Fruit fly (Drosophila melanogaster) whole organism, embryonic: ENCODE results near the gene clumsy.

Experiments used
- B-H2 ChIP-seq: fragments of 200-800 bp; sonication (Bioruptor generic); optimal IDR thresholded peaks from 2 replicates; lab custom pipeline; 2018; ENCODE audit warnings: missing biosample characterization, mild to moderate bottlenecking, missing genetic modification characterization
- CG10274 ChIP-seq: fragments of 200-800 bp; sonication (Bioruptor generic); optimal IDR thresholded peaks from 3 replicates; lab custom pipeline; 2017; ENCODE audit warnings: missing biosample characterization, mild to moderate bottlenecking, missing genetic modification characterization
- CG11456 ChIP-seq: fragments of 200-800 bp; sonication (Bioruptor generic); IDR thresholded peaks from 3 replicates; pipeline ENCODE4 v1.3.6; 2022; ENCODE audit warnings: missing biosample characterization, missing genetic modification characterization
- CG12769 ChIP-seq: fragments of 200-800 bp; sonication (Bioruptor generic); optimal IDR thresholded peaks from 2 replicates; lab custom pipeline; 2019; ENCODE audit warnings: missing biosample characterization, mild to moderate bottlenecking, missing genetic modification characterization, moderate library complexity
- CG13123 ChIP-seq: fragments of 200-800 bp; sonication (Bioruptor generic); optimal IDR thresholded peaks from 2 replicates; lab custom pipeline; 2016; ENCODE audit warnings: missing biosample characterization, missing genetic modification characterization
- CG13775 ChIP-seq: fragments of 200-800 bp; sonication (Bioruptor generic); optimal IDR thresholded peaks from 3 replicates; lab custom pipeline; 2017; ENCODE audit warnings: missing biosample characterization, mild to moderate bottlenecking, missing genetic modification characterization
- CG13894 ChIP-seq: fragments of 200-800 bp; sonication (Bioruptor generic); optimal IDR thresholded peaks from 3 replicates; lab custom pipeline; 2018; ENCODE audit warnings: missing biosample characterization, mild to moderate bottlenecking, missing genetic modification characterization, moderate library complexity
- CG14710 ChIP-seq: fragments of 200-800 bp; sonication (Bioruptor generic); optimal IDR thresholded peaks from 3 replicates; lab custom pipeline; 2019; ENCODE audit warnings: missing biosample characterization, mild to moderate bottlenecking, missing genetic modification characterization, moderate library complexity
- CG17612 ChIP-seq: fragments of 200-800 bp; sonication (Bioruptor generic); IDR thresholded peaks from 2 replicates; pipeline ENCODE4 v1.3.6; 2022; ENCODE audit warnings: missing biosample characterization, missing genetic modification characterization
- CG18011 ChIP-seq: fragments of 200-800 bp; sonication (Bioruptor generic); optimal IDR thresholded peaks from 2 replicates; lab custom pipeline; 2017; ENCODE audit warnings: missing biosample characterization, missing genetic modification characterization, mild to moderate bottlenecking, moderate library complexity, missing genotype
- CG18262 ChIP-seq: fragments of 200-800 bp; optimal IDR thresholded peaks from 3 replicates; lab custom pipeline; 2019; ENCODE audit warnings: missing biosample characterization, mild to moderate bottlenecking, missing genetic modification characterization, moderate library complexity
- CG1832 ChIP-seq: fragments of 200-800 bp; sonication (Bioruptor generic); optimal IDR thresholded peaks from 2 replicates; lab custom pipeline; 2017; ENCODE audit warnings: missing biosample characterization, mild to moderate bottlenecking, missing genetic modification characterization, inconsistent platforms
- CG18599 ChIP-seq: fragments of 200-800 bp; sonication (Bioruptor generic); optimal IDR thresholded peaks from 3 replicates; lab custom pipeline; 2017; ENCODE audit warnings: missing biosample characterization, missing genetic modification characterization, mild to moderate bottlenecking, moderate library complexity, missing genetic modification reagents
- CG18764 ChIP-seq: fragments of 200-800 bp; sonication (Bioruptor generic); optimal IDR thresholded peaks from 3 replicates; lab custom pipeline; 2016; ENCODE audit warnings: missing biosample characterization, missing genetic modification characterization
- CG2120 ChIP-seq: fragments of 200-800 bp; sonication (Bioruptor generic); optimal IDR thresholded peaks from 3 replicates; lab custom pipeline; 2016; ENCODE audit warnings: missing biosample characterization, missing genetic modification characterization
- CG2875 ChIP-seq: fragments of 200-800 bp; sonication (Bioruptor generic); optimal IDR thresholded peaks from 2 replicates; lab custom pipeline; 2017; ENCODE audit warnings: missing biosample characterization, mild to moderate bottlenecking, missing genetic modification characterization, missing genetic modification reagents
- CG4282 ChIP-seq: fragments of 200-800 bp; sonication (Bioruptor generic); optimal IDR thresholded peaks from 2 replicates; lab custom pipeline; 2016; ENCODE audit warnings: missing biosample characterization, missing genetic modification characterization
- CG4707 ChIP-seq: fragments of 200-800 bp; sonication (Bioruptor generic); optimal IDR thresholded peaks from 2 replicates; lab custom pipeline; 2018; ENCODE audit warnings: missing biosample characterization, mild to moderate bottlenecking, missing genetic modification characterization, moderate library complexity
- CG6765 ChIP-seq: fragments of 200-800 bp; sonication (Bioruptor generic); optimal IDR thresholded peaks from 3 replicates; lab custom pipeline; 2017; ENCODE audit warnings: missing biosample characterization, mild to moderate bottlenecking, missing genetic modification characterization
- CG7963 ChIP-seq: fragments of 200-800 bp; sonication (Bioruptor generic); IDR thresholded peaks from 3 replicates; pipeline ENCODE4 v1.3.6; 2022; ENCODE audit warnings: missing biosample characterization, missing genetic modification characterization; ENCODE audit not compliant: partially characterized antibody
- CG8089 ChIP-seq: fragments of 200-800 bp; sonication (Bioruptor generic); optimal IDR thresholded peaks from 3 replicates; lab custom pipeline; 2016; ENCODE audit warnings: missing biosample characterization, missing genetic modification characterization
- CG8478 ChIP-seq: fragments of >200 bp; optimal IDR thresholded peaks from 2 replicates; lab custom pipeline; 2018
- CkIIα-i1 ChIP-seq: fragments of 200-800 bp; sonication (Bioruptor generic); IDR thresholded peaks from 2 replicates; pipeline ENCODE4 v1.3.6; 2022; ENCODE audit warnings: missing biosample characterization, missing genetic modification characterization
- CoRest ChIP-seq: fragments of 200-800 bp; sonication (Bioruptor generic); optimal IDR thresholded peaks from 3 replicates; lab custom pipeline; 2018; ENCODE audit warnings: missing biosample characterization, mild to moderate bottlenecking, missing genetic modification characterization, moderate library complexity
- Dfd ChIP-seq, 2 experiments: fragments of >200 bp; optimal IDR thresholded peaks; 2 replicates each; lab custom pipeline; 2017; ENCODE audit warnings: missing biosample characterization in 2 of 2, missing genetic modification characterization in 2 of 2
- H15 ChIP-seq: fragments of 200-800 bp; sonication (Bioruptor generic); IDR thresholded peaks from 3 replicates; pipeline ENCODE4 v1.3.6; 2022; ENCODE audit warnings: missing biosample characterization, missing genetic modification characterization
- HLH4C ChIP-seq: fragments of 200-800 bp; sonication (Bioruptor generic); IDR thresholded peaks from 3 replicates; pipeline ENCODE4 v1.3.6; 2022; ENCODE audit warnings: missing biosample characterization, missing genetic modification characterization; ENCODE audit not compliant: partially characterized antibody
- Opbp ChIP-seq: fragments of 200-800 bp; sonication (Bioruptor generic); IDR thresholded peaks from 3 replicates; pipeline ENCODE4 v1.3.6; 2022; ENCODE audit warnings: missing biosample characterization, missing genetic modification characterization; ENCODE audit not compliant: partially characterized antibody
- Rx ChIP-seq: fragments of 200-800 bp; sonication (Bioruptor generic); IDR thresholded peaks from 2 replicates; pipeline ENCODE4 v1.3.6; 2022; ENCODE audit warnings: missing biosample characterization, missing genetic modification characterization
- Side ChIP-seq: fragments of 200-800 bp; sonication (Bioruptor generic); optimal IDR thresholded peaks from 2 replicates; lab custom pipeline; 2016; ENCODE audit warnings: missing biosample characterization, missing genetic modification characterization
- Sry-β ChIP-seq: fragments of 200-800 bp; sonication (Bioruptor generic); optimal IDR thresholded peaks from 2 replicates; lab custom pipeline; 2018; ENCODE audit warnings: missing biosample characterization, mild to moderate bottlenecking, missing genetic modification characterization, moderate library complexity
- ab ChIP-seq: fragments of 200-800 bp; sonication (Bioruptor generic); optimal IDR thresholded peaks from 2 replicates; lab custom pipeline; 2016; ENCODE audit warnings: missing biosample characterization, missing genetic modification characterization
- al ChIP-seq: fragments of 200-800 bp; sonication (Bioruptor generic); IDR thresholded peaks from 2 replicates; pipeline ENCODE4 v1.3.6; 2022; ENCODE audit warnings: missing biosample characterization, missing genetic modification characterization
- ase ChIP-seq: fragments of 200-800 bp; sonication (Bioruptor generic); IDR thresholded peaks from 3 replicates; pipeline ENCODE4 v1.3.6; 2022; ENCODE audit warnings: missing biosample characterization, missing genetic modification characterization
- ato ChIP-seq: fragments of 200-800 bp; sonication (Bioruptor generic); IDR thresholded peaks from 2 replicates; pipeline ENCODE4 v1.3.6; 2022; ENCODE audit warnings: missing biosample characterization, missing genetic modification characterization; ENCODE audit not compliant: partially characterized antibody
- crp ChIP-seq, 2 experiments: fragments of 200-800 bp; sonication (Bioruptor generic); optimal IDR thresholded peaks; 2 replicates in 1 of 2; 3 replicates in 1 of 2; lab custom pipeline; 2017; ENCODE audit warnings: missing biosample characterization in 2 of 2, missing genetic modification characterization in 2 of 2, mild to moderate bottlenecking in 1 of 2, moderate library complexity in 1 of 2
- eyg ChIP-seq: fragments of 200-800 bp; sonication (Bioruptor generic); optimal IDR thresholded peaks from 3 replicates; lab custom pipeline; 2016; ENCODE audit warnings: missing biosample characterization, missing genetic modification characterization
- ind ChIP-seq: fragments of 200-800 bp; sonication (Bioruptor generic); optimal IDR thresholded peaks from 3 replicates; lab custom pipeline; 2016; ENCODE audit warnings: missing biosample characterization, missing genetic modification characterization
- inv ChIP-seq: fragments of 200-800 bp; sonication (Bioruptor generic); IDR thresholded peaks from 2 replicates; pipeline ENCODE4 v1.3.6; 2022; ENCODE audit warnings: missing biosample characterization, missing genetic modification characterization; ENCODE audit not compliant: partially characterized antibody
- luna ChIP-seq: fragments of 200-800 bp; sonication (Bioruptor generic); optimal IDR thresholded peaks from 2 replicates; lab custom pipeline; 2016; ENCODE audit warnings: missing biosample characterization, missing genetic modification characterization
- pan ChIP-seq, 4 experiments: fragments of >200 bp in 3 of 4; fragments of 200-800 bp in 1 of 4; sonication (Bioruptor generic) in 1 of 4; optimal IDR thresholded peaks in 3 of 4; IDR thresholded peaks in 1 of 4; 2 replicates each; pipeline versions ENCODE4 v1.3.6 to Lab custom; 2017 to 2022; ENCODE audit warnings: missing biosample characterization in 2 of 4, missing genetic modification characterization in 2 of 4, mixed read lengths in 1 of 4
- phol ChIP-seq: fragments of 200-800 bp; sonication (Bioruptor generic); optimal IDR thresholded peaks from 3 replicates; lab custom pipeline; 2018; ENCODE audit warnings: missing biosample characterization, mild to moderate bottlenecking, missing genetic modification characterization, moderate library complexity
- prd ChIP-seq, 3 experiments: fragments of >200 bp in 2 of 3; fragments of 200-800 bp in 1 of 3; sonication (Bioruptor generic) in 1 of 3; optimal IDR thresholded peaks in 2 of 3; IDR thresholded peaks in 1 of 3; 2 replicates in 2 of 3; 3 replicates in 1 of 3; pipeline versions ENCODE4 v1.3.6 to Lab custom; 2017 to 2022; ENCODE audit warnings: missing biosample characterization in 1 of 3, missing genetic modification characterization in 1 of 3
- pum ChIP-seq: fragments of 200-800 bp; sonication (Bioruptor generic); optimal IDR thresholded peaks from 2 replicates; lab custom pipeline; 2016; ENCODE audit warnings: missing biosample characterization, missing genetic modification characterization
- sima ChIP-seq: fragments of 200-800 bp; sonication (Bioruptor generic); optimal IDR thresholded peaks from 2 replicates; lab custom pipeline; 2016; ENCODE audit warnings: missing biosample characterization, missing genetic modification characterization
- tna ChIP-seq: fragments of 200-800 bp; sonication (Bioruptor generic); IDR thresholded peaks from 2 replicates; pipeline ENCODE4 v1.3.6; 2022; ENCODE audit warnings: missing biosample characterization, missing genetic modification characterization; ENCODE audit not compliant: partially characterized antibody

The clumsy gene

DNA sequence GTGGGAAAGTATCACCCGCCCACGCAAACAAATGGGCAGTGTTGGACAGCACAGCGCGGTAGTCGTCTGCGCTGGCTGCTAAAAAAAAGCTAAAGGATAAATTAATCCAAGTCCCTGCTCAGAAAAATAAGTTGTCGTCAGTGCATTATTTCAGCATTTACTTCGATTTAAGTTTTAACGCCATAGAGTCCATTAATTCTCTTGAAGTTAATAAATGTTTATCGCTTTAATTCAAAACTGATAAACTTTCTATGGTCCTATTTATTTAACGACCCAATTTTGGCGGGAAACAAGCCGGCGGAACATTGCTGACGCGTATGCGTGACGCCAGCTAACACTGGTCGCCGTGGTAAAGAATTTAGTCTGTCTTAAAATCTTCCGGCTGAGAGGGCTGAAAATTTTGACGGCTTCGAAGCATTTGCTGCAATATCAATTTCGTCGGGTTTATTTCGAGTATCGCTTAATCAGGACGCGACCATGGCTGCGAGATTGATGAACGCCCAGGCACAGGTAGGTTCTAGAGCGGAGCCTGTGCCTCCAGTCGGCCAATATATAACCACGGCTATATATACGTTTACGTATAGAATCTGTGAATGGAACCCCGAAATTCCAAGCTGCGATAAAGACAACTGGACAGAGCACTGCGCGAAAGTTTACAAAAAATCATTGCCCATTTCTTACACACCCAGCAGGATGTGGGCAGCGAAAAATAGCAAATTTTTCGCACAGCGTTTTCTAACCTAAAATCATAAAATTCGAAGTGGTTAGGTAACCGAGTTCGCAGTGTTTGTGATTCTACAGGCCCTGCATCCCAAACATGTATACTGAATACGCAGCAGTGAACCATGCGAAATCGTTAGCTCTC is 37.8 kb upstream of the clumsy start, which contains the start of the genes mAcon1, CG43345 and CG43346 (continued):
- TF ChIP-seq CG2875: no peak
- TF ChIP-seq ind: peak; percentile 83
- 0 out of 2 replicates have a peak, but pooled peaks have one; percentile 33 for TF ChIP-seq Rx
- TF ChIP-seq CG7963 (GFP tag; lab: Robert Waterston, UW): no peak
- TF ChIP-seq CG18011 (GFP tag; lab: Kevin White, UChicago): peak; percentile 51
- peak; percentile 83 for TF ChIP-seq B-H2
- TF ChIP-seq Dfd (GFP tag; optimal IDR thresholded peaks at IDR 0.05; lab: Kevin White, UChicago): no peak
- TF ChIP-seq H15 (GFP tag; lab: Robert Waterston, UW): no peak
- TF ChIP-seq CG10274 (GFP tag; lab: Kevin White, UChicago): peak; percentile 53
- peak; percentile 50 for TF ChIP-seq CG13123 (GFP tag; lab: Kevin White, UChicago)
- peak; percentile 83 for TF ChIP-seq phol (tag; lab: Kevin White, UChicago)
- TF ChIP-seq CG4282 (GFP tag; lab: Kevin White, UChicago): peak; percentile 59
- no peak for TF ChIP-seq HLH4C (GFP tag; lab: Robert Waterston, UW)
- no peak for TF ChIP-seq CG13894 (tag; lab: Kevin White, UChicago)
- peak; percentile 73 for TF ChIP-seq CG8089 (GFP tag; lab: Kevin White, UChicago)
- TF ChIP-seq luna (GFP tag; lab: Kevin White, UChicago): peak; percentile 76
- TF ChIP-seq CG8478 (lab: Kevin White, UChicago): no peak
- peak; percentile 87 for TF ChIP-seq CG13775 (GFP tag; lab: Kevin White, UChicago)
- peak; percentile 73 for TF ChIP-seq al (GFP tag; lab: Robert Waterston, UW)
- peak; percentile 73 for TF ChIP-seq CG18262 (tag; lab: Kevin White, UChicago)
- no peak for TF ChIP-seq tna (GFP tag; lab: Robert Waterston, UW)
- peak; percentile 75 for TF ChIP-seq eyg (GFP tag; lab: Kevin White, UChicago)
- peak; percentile 99 for TF ChIP-seq Sry-β (GFP tag; lab: Kevin White, UChicago)
- TF ChIP-seq CG4707 (GFP tag; lab: Kevin White, UChicago): no peak
- peak; percentile 31; the same call in 1 of the 2 replicates for TF ChIP-seq inv (GFP tag; lab: Robert Waterston, UW)
- TF ChIP-seq pan (optimal IDR thresholded peaks at IDR 0.05; lab: Kevin White, UChicago): no peak
- TF ChIP-seq pan (GFP tag; optimal IDR thresholded peaks at IDR 0.05 in 1 of 2, IDR thresholded peaks at IDR 0.05 in 1 of 2): no peak
- peak; percentile 61 for TF ChIP-seq ab
- no peak for TF ChIP-seq ato (GFP tag; lab: Robert Waterston, UW)
- peak; percentile 72 for TF ChIP-seq sima (GFP tag; lab: Kevin White, UChicago)
- peak; percentile 93 for TF ChIP-seq CG2120 (GFP tag; lab: Kevin White, UChicago)
- TF ChIP-seq CG17612: no peak
- TF ChIP-seq CG18599: peak; percentile 86
- TF ChIP-seq CoRest (tag; lab: Kevin White, UChicago): peak; percentile 87
- TF ChIP-seq prd (optimal IDR thresholded peaks at IDR 0.05; lab: Kevin White, UChicago): no peak
- TF ChIP-seq prd (GFP tag; IDR thresholded peaks at IDR 0.05; lab: Robert Waterston, UW): peak; percentile 78; the same call in 2 of the 3 replicates
- TF ChIP-seq CG14710: peak; percentile 86
- no peak for TF ChIP-seq Opbp
- TF ChIP-seq crp (GFP tag; optimal IDR thresholded peaks at IDR 0.05; lab: Kevin White, UChicago): peak in 1 of 2 experiments; percentile 80
- TF ChIP-seq CG1832 (GFP tag; lab: Kevin White, UChicago): no peak
- TF ChIP-seq CG6765: peak; percentile 27
- no peak for TF ChIP-seq CG12769
- TF ChIP-seq ase (GFP tag; lab: Robert Waterston, UW): no peak
- peak; percentile 82 for TF ChIP-seq Side (GFP tag; lab: Kevin White, UChicago)
- 0 out of 3 replicates have a peak, but pooled peaks have one; percentile 61 for TF ChIP-seq CG11456 (GFP tag; lab: Robert Waterston, UW)
- peak; percentile 90 for TF ChIP-seq pum
- TF ChIP-seq CkIIα-i1 (GFP tag; lab: Robert Waterston, UW): no peak
- TF ChIP-seq CG18764 (GFP tag; lab: Kevin White, UChicago): peak; percentile 64
